Fruit fly (Drosophila melanogaster) whole organism, wandering third instar larva: ENCODE results near the gene I-t.
A peak's percentile ranks its signal among the peaks of the same experiment; 100 is the strongest.

Source experiments
- Abd-B ChIP-seq: fragments of >200 bp; optimal IDR thresholded peaks from 2 replicates; lab custom pipeline; 2017; ENCODE audit warnings: missing biosample characterization, missing genetic modification characterization
- CG32264 ChIP-seq: fragments of 200-800 bp; sonication (Bioruptor generic); optimal IDR thresholded peaks from 2 replicates; lab custom pipeline; 2016; ENCODE audit warnings: missing biosample characterization, missing genetic modification characterization
- CG9705 ChIP-seq: fragments of 200-800 bp; sonication (Bioruptor generic); optimal IDR thresholded peaks from 2 replicates; lab custom pipeline; 2018; ENCODE audit warnings: missing biosample characterization, mild to moderate bottlenecking, missing genetic modification characterization
- CrebA ChIP-seq: fragments of 200-800 bp; sonication (Bioruptor generic); optimal IDR thresholded peaks from 2 replicates; lab custom pipeline; 2016; ENCODE audit warnings: missing biosample characterization, mild to moderate bottlenecking, missing genetic modification characterization, borderline replicate concordance
- Dfd ChIP-seq: fragments of >200 bp; optimal IDR thresholded peaks from 2 replicates; lab custom pipeline; 2017; ENCODE audit warnings: missing biosample characterization, missing genetic modification characterization
- Dif ChIP-seq: fragments of 200-275, 200-300 bp; sonication (Bioruptor generic); optimal IDR thresholded peaks from 2 replicates; lab custom pipeline; 2018; ENCODE audit warnings: missing biosample characterization, missing genetic modification characterization; ENCODE audit not compliant: partially characterized antibody
- GATAd ChIP-seq: sonication (Bioruptor generic); optimal IDR thresholded peaks from 2 replicates; lab custom pipeline; 2016; ENCODE audit warnings: missing biosample characterization, missing genetic modification characterization
- HLH106 ChIP-seq: fragments of 200-800 bp; optimal IDR thresholded peaks from 3 replicates; lab custom pipeline; 2019; ENCODE audit warnings: missing biosample characterization, mild to moderate bottlenecking, missing genetic modification characterization, moderate library complexity
- Hnf4 ChIP-seq: fragments of 200-800 bp; sonication (Bioruptor generic); optimal IDR thresholded peaks from 2 replicates; lab custom pipeline; 2016; ENCODE audit warnings: missing biosample characterization, mild to moderate bottlenecking, missing genetic modification characterization
- Hr78 ChIP-seq: fragments of >200 bp; optimal IDR thresholded peaks from 2 replicates; lab custom pipeline; 2017; ENCODE audit warnings: missing biosample characterization, missing genetic modification characterization
- Hr83 ChIP-seq: fragments of 200-300 bp; sonication (Bioruptor generic); optimal IDR thresholded peaks from 2 replicates; lab custom pipeline; 2016; ENCODE audit warnings: missing biosample characterization, mild to moderate bottlenecking, missing genetic modification characterization, moderate library complexity; ENCODE audit not compliant: poor library complexity, severe bottlenecking
- Jra ChIP-seq: sonication (Bioruptor generic); optimal IDR thresholded peaks from 2 replicates; lab custom pipeline; 2016; ENCODE audit warnings: missing biosample characterization, missing genetic modification characterization
- Mio ChIP-seq: sonication (Bioruptor generic); optimal IDR thresholded peaks from 2 replicates; lab custom pipeline; 2016; ENCODE audit warnings: missing biosample characterization, missing genetic modification characterization
- Myc ChIP-seq: fragments of >200 bp; optimal IDR thresholded peaks from 2 replicates; lab custom pipeline; 2017
- OdsH ChIP-seq: fragments of 200-800 bp; sonication (Bioruptor generic); optimal IDR thresholded peaks from 2 replicates; lab custom pipeline; 2016; ENCODE audit warnings: missing biosample characterization, mild to moderate bottlenecking, missing genetic modification characterization
- Rel ChIP-seq, 2 experiments: fragments of 200-800 bp; sonication (Bioruptor generic) in 1 of 2; optimal IDR thresholded peaks; 2 replicates in 1 of 2; 3 replicates in 1 of 2; lab custom pipeline; 2016 to 2019; ENCODE audit warnings: mild to moderate bottlenecking in 2 of 2, missing biosample characterization in 2 of 2, missing genetic modification characterization in 2 of 2, moderate library complexity in 1 of 2
- Sp1 ChIP-seq: fragments of 200-800 bp; sonication (Bioruptor generic); optimal IDR thresholded peaks from 3 replicates; lab custom pipeline; 2019; ENCODE audit warnings: missing biosample characterization, mild to moderate bottlenecking, missing genetic modification characterization, moderate library complexity
- Vsx2 ChIP-seq: fragments of 200-300, 225-300 bp; sonication (Bioruptor generic); optimal IDR thresholded peaks from 2 replicates; lab custom pipeline; 2018; ENCODE audit warnings: missing biosample characterization, missing genetic modification characterization; ENCODE audit not compliant: partially characterized antibody
- br ChIP-seq: fragments of 200-800 bp; sonication (Bioruptor generic); optimal IDR thresholded peaks from 2 replicates; lab custom pipeline; 2016; ENCODE audit warnings: missing biosample characterization, missing genetic modification characterization
- dl ChIP-seq, 2 experiments: fragments of 175-275, 200-275 bp in 1 of 2; fragments of 200-275 bp in 1 of 2; sonication (Bioruptor generic); optimal IDR thresholded peaks; lab custom pipeline; 2018; ENCODE audit warnings: mild to moderate bottlenecking in 2 of 2, missing biosample characterization in 2 of 2, missing genetic modification characterization in 2 of 2, moderate library complexity in 2 of 2; ENCODE audit not compliant: partially characterized antibody in 2 of 2, insufficient read depth in 1 of 2
- dmrt93B ChIP-seq: fragments of 200-800 bp; sonication (Bioruptor generic); optimal IDR thresholded peaks from 2 replicates; lab custom pipeline; 2018; ENCODE audit warnings: missing biosample characterization, mild to moderate bottlenecking, missing genetic modification characterization
- dsf ChIP-seq: sonication (Bioruptor generic); optimal IDR thresholded peaks from 2 replicates; lab custom pipeline; 2016; ENCODE audit warnings: missing biosample characterization, missing genetic modification characterization, borderline replicate concordance
- ey ChIP-seq: fragments of 200-800 bp; sonication (Bioruptor generic); optimal IDR thresholded peaks from 2 replicates; lab custom pipeline; 2016; ENCODE audit warnings: missing biosample characterization, missing genetic modification characterization
- foxo ChIP-seq, 2 experiments: fragments of 200-800 bp; sonication (Bioruptor generic); optimal IDR thresholded peaks; 2 replicates in 1 of 2; 3 replicates in 1 of 2; lab custom pipeline; 2016 to 2017; ENCODE audit warnings: missing biosample characterization in 2 of 2, missing genetic modification characterization in 2 of 2
- fru ChIP-seq: fragments of 200-800 bp; sonication (Bioruptor generic); optimal IDR thresholded peaks from 3 replicates; lab custom pipeline; 2016; ENCODE audit warnings: missing biosample characterization, mild to moderate bottlenecking, missing genetic modification characterization
- h ChIP-seq: fragments of 200-800 bp; sonication (Bioruptor generic); optimal IDR thresholded peaks from 3 replicates; lab custom pipeline; 2016; ENCODE audit warnings: missing biosample characterization, mild to moderate bottlenecking, missing genetic modification characterization
- jim ChIP-seq: fragments of 175-275, 200-325 bp; sonication (Bioruptor generic); optimal IDR thresholded peaks from 2 replicates; lab custom pipeline; 2016; ENCODE audit warnings: missing biosample characterization, mild to moderate bottlenecking, missing genetic modification characterization
- lola ChIP-seq: fragments of >200 bp; optimal IDR thresholded peaks from 2 replicates; lab custom pipeline; 2017; ENCODE audit warnings: missing biosample characterization, missing genetic modification characterization
- pan ChIP-seq: fragments of >200 bp; optimal IDR thresholded peaks from 2 replicates; lab custom pipeline; 2017
- psq ChIP-seq: fragments of 200-800 bp; sonication (Bioruptor generic); optimal IDR thresholded peaks from 3 replicates; lab custom pipeline; 2017; ENCODE audit warnings: missing biosample characterization, mild to moderate bottlenecking, missing genetic modification characterization, moderate library complexity
- rgr ChIP-seq: fragments of 200-800 bp; sonication (Bioruptor generic); optimal IDR thresholded peaks from 3 replicates; lab custom pipeline; 2016; ENCODE audit warnings: missing biosample characterization, mild to moderate bottlenecking, missing genetic modification characterization
- sage ChIP-seq: fragments of 200-800 bp; sonication (Bioruptor generic); optimal IDR thresholded peaks from 2 replicates; lab custom pipeline; 2016; ENCODE audit warnings: missing biosample characterization, mild to moderate bottlenecking, missing genetic modification characterization
- sv ChIP-seq: fragments of 200-800 bp; sonication (Bioruptor generic); optimal IDR thresholded peaks from 3 replicates; lab custom pipeline; 2016; ENCODE audit warnings: missing biosample characterization, missing genetic modification characterization
- tai ChIP-seq: sonication (Bioruptor generic); optimal IDR thresholded peaks from 2 replicates; lab custom pipeline; 2016; ENCODE audit warnings: missing biosample characterization, missing genetic modification characterization
- usp ChIP-seq: fragments of >200 bp; optimal IDR thresholded peaks from 2 replicates; lab custom pipeline; 2017; ENCODE audit warnings: missing biosample characterization, missing genetic modification characterization
- woc ChIP-seq: sonication (Bioruptor generic); optimal IDR thresholded peaks from 2 replicates; lab custom pipeline; 2016; ENCODE audit warnings: missing biosample characterization, mild to moderate bottlenecking, missing genetic modification characterization

The I-t gene

dm6 chr3R:11678016-11678415 is 25.8 kb upstream of the I-t start, which contains the start of gene CG18476:
Gene CG18476, minus strand, starts transcription at chr3R:11678116.
- no peak for TF ChIP-seq Dif
- TF ChIP-seq sv (GFP tag; lab: Kevin White, UChicago): peak; percentile 81
- no peak for TF ChIP-seq Vsx2 (GFP tag; lab: Kevin White, UChicago)
- peak; percentile 33 for TF ChIP-seq GATAd
- peak; percentile 88 for TF ChIP-seq Hnf4 (GFP tag; lab: Kevin White, UChicago)
- TF ChIP-seq dsf: peak; percentile 71
- peak; percentile 81 for TF ChIP-seq OdsH
- peak; percentile 21 to 86 for TF ChIP-seq foxo (GFP tag; optimal IDR thresholded peaks at IDR 0.05; lab: Kevin White, UChicago)
- TF ChIP-seq Sp1 (GFP tag; lab: Kevin White, UChicago): peak; percentile 92
- TF ChIP-seq HLH106 (tag; lab: Kevin White, UChicago): peak; percentile 97
- TF ChIP-seq ey: peak; percentile 80
- TF ChIP-seq CG9705: peak; percentile 67
- TF ChIP-seq h (GFP tag; lab: Kevin White, UChicago): peak; percentile 89
- peak; percentile 73 for TF ChIP-seq psq (GFP tag; lab: Kevin White, UChicago)
- peak; percentile 74 for TF ChIP-seq woc (GFP tag; lab: Kevin White, UChicago)
- TF ChIP-seq br: peak; percentile 75
- no peak for TF ChIP-seq usp (GFP tag; lab: Kevin White, UChicago)
- peak; percentile 77 for TF ChIP-seq Jra (GFP tag; lab: Kevin White, UChicago)
- peak; percentile 55 for TF ChIP-seq fru (GFP tag; lab: Kevin White, UChicago)
- no peak for TF ChIP-seq CG32264
- TF ChIP-seq Dfd (GFP tag; lab: Kevin White, UChicago): no peak
- TF ChIP-seq Rel (GFP tag; optimal IDR thresholded peaks at IDR 0.05; lab: Kevin White, UChicago): no peak
- TF ChIP-seq Rel (tag; optimal IDR thresholded peaks at IDR 0.05; lab: Kevin White, UChicago): peak; percentile 77
- TF ChIP-seq Hr78 (GFP tag; lab: Kevin White, UChicago): no peak
- TF ChIP-seq Mio: peak; percentile 36
- TF ChIP-seq dmrt93B (GFP tag; lab: Kevin White, UChicago): peak; percentile 86
- peak; percentile 92 for TF ChIP-seq rgr (GFP tag; lab: Kevin White, UChicago)
- TF ChIP-seq, all 38 proteins: peak for 20

dm6 chr3R:11679513-11679912 is 24.3 kb upstream of the I-t start, which contains the start of the genes Taf12 and Ho:
Gene Taf12, minus strand, starts transcription at chr3R:11679690.
Gene Ho, plus strand, starts transcription at chr3R:11679743.
- peak; percentile 24 for TF ChIP-seq OdsH
- no peak for TF ChIP-seq dsf
- TF ChIP-seq Dfd (GFP tag; lab: Kevin White, UChicago): no peak
- peak; percentile 44 for TF ChIP-seq Hnf4 (GFP tag; lab: Kevin White, UChicago)
- TF ChIP-seq Rel (GFP tag; optimal IDR thresholded peaks at IDR 0.05; lab: Kevin White, UChicago): no peak
- TF ChIP-seq Rel (tag; optimal IDR thresholded peaks at IDR 0.05; lab: Kevin White, UChicago): peak; percentile 64
- no peak for TF ChIP-seq pan (lab: Kevin White, UChicago)
- peak; percentile 46 for TF ChIP-seq Jra (GFP tag; lab: Kevin White, UChicago)
- no peak for TF ChIP-seq usp (GFP tag; lab: Kevin White, UChicago)
- TF ChIP-seq Vsx2 (GFP tag; lab: Kevin White, UChicago): no peak
- no peak for TF ChIP-seq tai (GFP tag; lab: Kevin White, UChicago)
- peak; percentile 28 for TF ChIP-seq Hr83
- TF ChIP-seq Abd-B (GFP tag; lab: Kevin White, UChicago): no peak
- no peak for TF ChIP-seq lola
- TF ChIP-seq CrebA (GFP tag; lab: Kevin White, UChicago): no peak
- TF ChIP-seq Myc (lab: Kevin White, UChicago): no peak
- peak; percentile 23 for TF ChIP-seq psq (GFP tag; lab: Kevin White, UChicago)
- no peak for TF ChIP-seq dl (GFP tag; optimal IDR thresholded peaks at IDR 0.05; lab: Kevin White, UChicago; ENCODE audit: insufficient read depth in 1 of 2, partially characterized antibody in 2 of 2)
- peak; percentile 0 for TF ChIP-seq ey
- no peak for TF ChIP-seq jim (GFP tag; lab: Kevin White, UChicago)
- TF ChIP-seq rgr (GFP tag; lab: Kevin White, UChicago): peak; percentile 29
- no peak for TF ChIP-seq GATAd
- TF ChIP-seq h (GFP tag; lab: Kevin White, UChicago): peak; percentile 36
- TF ChIP-seq Sp1 (GFP tag; lab: Kevin White, UChicago): peak; percentile 40

dm6 chr3R:11683675-11684074 is 20.2 kb upstream of the I-t start:
- TF ChIP-seq jim (GFP tag; lab: Kevin White, UChicago) (no peak), HLH106 (tag; lab: Kevin White, UChicago) (no peak), Sp1 (GFP tag; lab: Kevin White, UChicago) (peak; percentile 14), pan (lab: Kevin White, UChicago) (no peak), ey (no peak), CG32264 (no peak), sage (GFP tag; lab: Kevin White, UChicago) (no peak), br (no peak), Dfd (GFP tag; lab: Kevin White, UChicago) (no peak), Hnf4 (GFP tag; lab: Kevin White, UChicago) (no peak), dmrt93B (GFP tag; lab: Kevin White, UChicago) (no peak), tai (GFP tag; lab: Kevin White, UChicago) (no peak), Rel (GFP tag; optimal IDR thresholded peaks at IDR 0.05; lab: Kevin White, UChicago) (no peak), Rel (tag; optimal IDR thresholded peaks at IDR 0.05; lab: Kevin White, UChicago) (peak; percentile 31), Hr78 (GFP tag; lab: Kevin White, UChicago) (no peak), CrebA (GFP tag; lab: Kevin White, UChicago) (no peak), sv (GFP tag; lab: Kevin White, UChicago) (no peak)
- TF ChIP-seq, all 38 proteins: peak for 2
